Worm (Caenorhabditis elegans) whole organism, L4 larva: Measurements from ENCODE around the gene lsd-1.
A peak's percentile ranks its signal among the peaks of the same experiment; 100 is the strongest.

Source experiments
- F37D6.2 ChIP-seq: sonication (generic microtip); optimal IDR thresholded peaks from 2 replicates; lab custom pipeline; 2016; ENCODE audit warnings: mild to moderate bottlenecking, missing genetic modification characterization, missing compliant biosample characterization
- F44E2.7 ChIP-seq: fragments of 200-800 bp; sonication (Bioruptor generic); IDR thresholded peaks from 2 replicates; pipeline ENCODE4 v2.1.2; 2022; ENCODE audit warnings: missing genetic modification characterization, missing compliant biosample characterization
- F49E8.2 ChIP-seq: sonication (generic microtip); optimal IDR thresholded peaks from 2 replicates; lab custom pipeline; 2016; ENCODE audit warnings: missing compliant biosample characterization, mild to moderate bottlenecking, missing genetic modification characterization, borderline replicate concordance
- T20F7.1 ChIP-seq: fragments of 200-800 bp; sonication (Bioruptor generic); optimal IDR thresholded peaks from 2 replicates; lab custom pipeline; 2018; ENCODE audit warnings: mild to moderate bottlenecking, missing genetic modification characterization, missing compliant biosample characterization
- Y105C5A.15 ChIP-seq: fragments of 200-800 bp; sonication (Bioruptor generic); IDR thresholded peaks from 2 replicates; pipeline ENCODE4 v1.3.6; 2022; ENCODE audit warnings: missing genetic modification characterization, missing compliant biosample characterization
- Y48G9A.11 ChIP-seq: fragments of 200-800 bp; sonication (Bioruptor generic); IDR thresholded peaks from 2 replicates; pipeline ENCODE4 v1.3.6; 2022; ENCODE audit warnings: missing genetic modification reagents, missing genetic modification characterization, missing compliant biosample characterization
- aha-1 ChIP-seq: fragments of 150-350 bp; peaks from one replicate; lab custom pipeline; 2014; ENCODE audit warnings: missing biosample characterization, missing genetic modification characterization
- ama-1 ChIP-seq: fragments of 150-350 bp; optimal IDR thresholded peaks from 2 replicates; lab custom pipeline; 2014; ENCODE audit warnings: inconsistent platforms, mixed read lengths
- arid-1 ChIP-seq: fragments of 200-800 bp; sonication (Bioruptor generic); conservative IDR thresholded peaks from 2 replicates; pipeline ENCODE4 v1.3.6; 2022; ENCODE audit warnings: missing genetic modification reagents, missing genetic modification characterization, missing compliant biosample characterization
- ceh-20 ChIP-seq: fragments of 200-800 bp; sonication (Bioruptor generic); IDR thresholded peaks from 2 replicates; pipeline ENCODE4 v1.3.6; 2022; ENCODE audit warnings: missing genetic modification reagents, missing genetic modification characterization, missing compliant biosample characterization
- ceh-28 ChIP-seq: fragments of 150-350 bp; optimal IDR thresholded peaks from 2 replicates; lab custom pipeline; 2014; ENCODE audit warnings: missing biosample characterization, missing genetic modification reagents, missing genetic modification characterization
- ceh-32 ChIP-seq: sonication (generic microtip); optimal IDR thresholded peaks from 2 replicates; lab custom pipeline; 2016; ENCODE audit warnings: mild to moderate bottlenecking, missing genetic modification characterization, missing compliant biosample characterization; ENCODE audit not compliant: poor library complexity
- ceh-44 ChIP-seq: fragments of 200-800 bp; sonication (Bioruptor generic); IDR thresholded peaks from 2 replicates; pipeline ENCODE4 v1.3.6; 2022; ENCODE audit warnings: missing genetic modification reagents, missing genetic modification characterization, missing compliant biosample characterization
- ceh-62 ChIP-seq: sonication (generic microtip); optimal IDR thresholded peaks from 2 replicates; lab custom pipeline; 2017; ENCODE audit warnings: missing biosample characterization, missing genetic modification characterization
- ceh-82 ChIP-seq: sonication (generic microtip); optimal IDR thresholded peaks from 2 replicates; lab custom pipeline; 2017; ENCODE audit warnings: missing biosample characterization, missing genetic modification characterization
- ctbp-1 ChIP-seq: fragments of 200-800 bp; sonication (Bioruptor generic); IDR thresholded peaks from 2 replicates; pipeline ENCODE4 v1.3.6; 2022; ENCODE audit warnings: missing genetic modification reagents, missing genetic modification characterization, missing compliant biosample characterization
- daf-12 ChIP-seq: fragments of 150-350 bp; optimal IDR thresholded peaks from 2 replicates; lab custom pipeline; 2014; ENCODE audit warnings: missing biosample characterization, missing genetic modification reagents, missing genetic modification characterization
- daf-19 ChIP-seq: fragments of 200-800 bp; sonication (Bioruptor generic); conservative IDR thresholded peaks from 2 replicates; pipeline ENCODE4 v1.3.6; 2022; ENCODE audit warnings: missing genetic modification characterization, missing compliant biosample characterization
- dmd-6 ChIP-seq: fragments of 200-800 bp; sonication (Bioruptor generic); IDR thresholded peaks from 2 replicates; pipeline ENCODE4 v1.3.6; 2022; ENCODE audit warnings: missing genetic modification reagents, missing genetic modification characterization, missing compliant biosample characterization
- dmd-8 ChIP-seq: fragments of 200-800 bp; sonication (Bioruptor generic); IDR thresholded peaks from 2 replicates; pipeline ENCODE4 v1.3.6; 2022; ENCODE audit warnings: missing genetic modification characterization, missing compliant biosample characterization
- dpl-1 ChIP-seq: fragments of 150-350 bp; optimal IDR thresholded peaks from 2 replicates; lab custom pipeline; 2014; ENCODE audit warnings: missing biosample characterization, missing genetic modification reagents, missing genetic modification characterization
- gei-8 ChIP-seq: fragments of 200-800 bp; sonication (Bioruptor generic); optimal IDR thresholded peaks from 2 replicates; lab custom pipeline; 2018; ENCODE audit warnings: mild to moderate bottlenecking, missing genetic modification characterization, missing compliant biosample characterization
- hlh-30 ChIP-seq: sonication (generic microtip); optimal IDR thresholded peaks from 2 replicates; lab custom pipeline; 2017; ENCODE audit warnings: antibody characterized with exemption, mild to moderate bottlenecking, missing genetic modification characterization, missing compliant biosample characterization; ENCODE audit not compliant: insufficient read depth
- lim-7 ChIP-seq: fragments of 200-800 bp; sonication (Bioruptor generic); IDR thresholded peaks from 2 replicates; pipeline ENCODE4 v1.3.6; 2022; ENCODE audit warnings: missing genetic modification characterization, missing compliant biosample characterization
- lin-38 ChIP-seq: fragments of 200-800 bp; sonication (Bioruptor generic); IDR thresholded peaks from 2 replicates; pipeline ENCODE4 v1.3.6; 2022; ENCODE audit warnings: missing genetic modification reagents, missing genetic modification characterization, missing compliant biosample characterization
- lin-39 ChIP-seq: fragments of 150-350 bp; optimal IDR thresholded peaks from 2 replicates; lab custom pipeline; 2014; ENCODE audit warnings: missing biosample characterization, missing genetic modification reagents, missing genetic modification characterization
- madf-9 ChIP-seq: fragments of 200-800 bp; sonication (Bioruptor generic); conservative IDR thresholded peaks from 2 replicates; pipeline ENCODE4 v1.3.6; 2022; ENCODE audit warnings: missing genetic modification reagents, missing genetic modification characterization, missing compliant biosample characterization
- mdl-1 ChIP-seq, 2 experiments: fragments of 150-350 bp in 1 of 2; sonication (generic microtip) in 1 of 2; optimal IDR thresholded peaks; 2 replicates each; lab custom pipeline; 2014 to 2017; ENCODE audit warnings: missing biosample characterization in 2 of 2, missing genetic modification characterization in 2 of 2
- mdt-29 ChIP-seq: fragments of 200-800 bp; sonication (Bioruptor generic); IDR thresholded peaks from 2 replicates; pipeline ENCODE4 v1.3.6; 2022; ENCODE audit warnings: missing genetic modification reagents, missing genetic modification characterization, missing compliant biosample characterization
- mep-1 ChIP-seq: fragments of 150-350 bp; sonication (generic microtip); optimal IDR thresholded peaks from 3 replicates; lab custom pipeline; 2014; ENCODE audit warnings: missing biosample characterization, missing genetic modification characterization
- mxl-3 ChIP-seq: fragments of 200-800 bp; sonication (Bioruptor generic); optimal IDR thresholded peaks from 2 replicates; lab custom pipeline; 2018; ENCODE audit warnings: mild to moderate bottlenecking, missing genetic modification characterization, missing compliant biosample characterization
- nhr-11 ChIP-seq: fragments of 150-350 bp; optimal IDR thresholded peaks from 2 replicates; lab custom pipeline; 2014; ENCODE audit warnings: missing biosample characterization, missing genetic modification characterization
- nhr-237 ChIP-seq: sonication (generic microtip); optimal IDR thresholded peaks from 2 replicates; lab custom pipeline; 2017; ENCODE audit warnings: missing biosample characterization, missing genetic modification characterization
- nhr-28 ChIP-seq: fragments of 150-350 bp; optimal IDR thresholded peaks from 2 replicates; lab custom pipeline; 2014; ENCODE audit warnings: missing biosample characterization, missing genetic modification characterization
- nhr-41 ChIP-seq: fragments of 200-800 bp; sonication (Bioruptor generic); IDR thresholded peaks from 2 replicates; pipeline ENCODE4 v1.3.6; 2022; ENCODE audit warnings: missing genetic modification reagents, missing genetic modification characterization, missing compliant biosample characterization
- nhr-76 ChIP-seq: fragments of 150-350 bp; optimal IDR thresholded peaks from 2 replicates; lab custom pipeline; 2014; ENCODE audit warnings: missing biosample characterization, missing genetic modification characterization
- nhr-77 ChIP-seq: fragments of 150-350 bp; optimal IDR thresholded peaks from 2 replicates; lab custom pipeline; 2014; ENCODE audit warnings: missing biosample characterization, missing genetic modification characterization
- pha-4 ChIP-seq, 2 experiments: fragments of 150-350 bp in 1 of 2; fragments of 200-800 bp in 1 of 2; sonication (Bioruptor generic) in 1 of 2; IDR thresholded peaks in 1 of 2; optimal IDR thresholded peaks in 1 of 2; 2 replicates each; pipeline versions ENCODE4 v1.3.6 to Lab custom; 2014 to 2022; ENCODE audit warnings: missing genetic modification characterization in 2 of 2, missing genetic modification reagents in 2 of 2, missing biosample characterization in 1 of 2, missing compliant biosample characterization in 1 of 2
- pqm-1 ChIP-seq: sonication (generic microtip); optimal IDR thresholded peaks from 2 replicates; lab custom pipeline; 2017; ENCODE audit warnings: missing biosample characterization, missing genetic modification characterization
- sdz-12 ChIP-seq: fragments of 200-800 bp; sonication (Bioruptor generic); optimal IDR thresholded peaks from 2 replicates; lab custom pipeline; 2018; ENCODE audit warnings: mild to moderate bottlenecking, missing genetic modification characterization, missing compliant biosample characterization
- skn-1 ChIP-seq: fragments of 150-350 bp; optimal IDR thresholded peaks from 2 replicates; lab custom pipeline; 2014; ENCODE audit warnings: missing biosample characterization, missing genetic modification characterization
- snpc-4 ChIP-seq: fragments of 150-350 bp; optimal IDR thresholded peaks from 2 replicates; lab custom pipeline; 2014; ENCODE audit warnings: missing biosample characterization, missing genetic modification characterization
- spr-1 ChIP-seq: sonication (generic microtip); optimal IDR thresholded peaks from 2 replicates; lab custom pipeline; 2016; ENCODE audit warnings: mild to moderate bottlenecking, missing genetic modification characterization, missing compliant biosample characterization
- unc-62 ChIP-seq, 3 experiments: fragments of 150-350 bp in 1 of 3; sonication (generic microtip); optimal IDR thresholded peaks in 2 of 3; peaks in 1 of 3; 1 replicate in 1 of 3; 2 replicates in 2 of 3; lab custom pipeline; 2014 to 2017; ENCODE audit warnings: missing biosample characterization in 3 of 3, missing genetic modification characterization in 3 of 3, missing genetic modification reagents in 3 of 3, missing genotype in 1 of 3
- vab-7 ChIP-seq: fragments of 200-800 bp; sonication (Bioruptor generic); IDR thresholded peaks from 2 replicates; pipeline ENCODE4 v1.3.6; 2022; ENCODE audit warnings: missing genetic modification reagents, missing genetic modification characterization, missing compliant biosample characterization
- zag-1 ChIP-seq: fragments of 150-350 bp; optimal IDR thresholded peaks from 2 replicates; lab custom pipeline; 2014; ENCODE audit warnings: missing biosample characterization, missing genetic modification characterization
- zfp-3 ChIP-seq: fragments of 200-800 bp; sonication (Bioruptor generic); conservative IDR thresholded peaks from 2 replicates; pipeline ENCODE4 v1.3.6; 2022; ENCODE audit warnings: missing genetic modification reagents, missing genetic modification characterization, missing compliant biosample characterization
- zip-2 ChIP-seq: fragments of 150-350 bp; optimal IDR thresholded peaks from 2 replicates; lab custom pipeline; 2014; ENCODE audit warnings: missing biosample characterization, missing genetic modification characterization

Gene lsd-1

DNA sequence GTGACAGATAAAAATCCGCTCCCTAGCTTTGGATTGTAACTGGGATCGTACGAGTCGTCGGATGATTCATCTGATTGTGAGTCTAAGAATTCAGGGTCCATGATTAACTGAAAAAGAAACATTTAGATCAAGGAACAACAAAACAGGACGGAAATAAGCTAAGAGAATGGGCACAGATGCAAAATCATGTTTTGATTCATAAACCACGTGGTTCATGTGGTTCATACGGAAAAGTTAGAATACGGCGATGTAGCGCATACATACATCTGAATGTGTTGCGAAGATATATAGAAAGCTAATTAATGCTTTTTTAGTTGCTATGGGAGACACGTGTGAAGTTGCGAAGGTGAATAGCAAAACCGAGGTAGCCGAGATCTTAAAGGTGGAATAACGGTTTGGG, 6.7 kb upstream of the lsd-1 start, which contains the start of gene F55G7.3:
TSS of gene F55G7.3 (minus strand) at position 101 of the 400 bp plus-strand sequence.
- TF ChIP-seq aha-1 (tag; lab: Kevin White, UChicago) (peak; percentile 46), skn-1 (tag; lab: Kevin White, UChicago) (no peak), ceh-82 (no peak)

DNA sequence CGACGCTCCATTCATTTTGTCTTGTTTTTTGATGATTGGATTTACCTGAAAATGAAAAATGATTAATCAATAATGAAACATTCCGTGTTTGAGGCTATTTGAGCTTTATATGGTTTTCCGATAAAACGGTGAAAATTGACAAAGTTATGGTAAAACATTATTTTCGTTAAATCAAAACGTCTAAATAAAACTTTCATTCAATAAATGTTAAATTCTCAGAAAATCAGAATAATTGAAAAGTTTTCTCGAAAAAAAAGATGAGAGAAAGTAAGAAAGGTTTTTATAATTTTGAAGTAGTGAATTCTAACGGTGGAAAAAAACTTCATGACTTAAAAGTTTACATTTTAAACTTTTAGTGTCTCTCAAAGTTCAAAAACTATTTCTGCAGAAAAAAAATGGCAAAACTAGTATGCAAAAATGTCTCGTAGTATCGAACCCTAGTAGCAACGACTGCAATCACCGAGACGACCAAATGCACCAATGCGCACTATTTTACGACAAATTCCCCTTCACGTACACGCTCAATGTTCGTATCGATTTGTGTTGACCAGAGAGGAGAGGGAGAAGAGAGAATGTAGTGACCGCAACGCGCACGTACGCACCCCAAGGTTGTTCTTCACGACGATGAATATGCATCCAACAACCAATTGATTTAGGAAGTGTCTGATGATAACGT, 1.7 kb upstream of the lsd-1 start, which contains the start of gene nfya-1:
TSS of gene nfya-1 (minus strand) at position 51 of the 676 bp plus-strand sequence.
- TF ChIP-seq F44E2.7 (no peak), lim-7 (GFP tag; lab: Robert Waterston, UW) (no peak), nhr-11 (tag; lab: Kevin White, UChicago) (peak; percentile 13), ceh-82 (no peak), nhr-76 (tag; lab: Kevin White, UChicago) (no peak), hlh-30 (tag; lab: Kevin White, UChicago) (peak; percentile 67), vab-7 (GFP tag; lab: Robert Waterston, UW) (no peak), unc-62 (GFP tag; optimal IDR thresholded peaks at IDR 0.05 in 1 of 2; lab: Kevin White, UChicago) (peak in 1 of 2 experiments; percentile 85), unc-62 (tag; optimal IDR thresholded peaks at IDR 0.05; lab: Kevin White, UChicago) (no peak), ceh-32 (tag; lab: Kevin White, UChicago) (no peak), madf-9 (GFP tag; lab: Robert Waterston, UW) (0 out of 2 replicates have a peak, but pooled peaks have one; percentile 9), mdt-29 (GFP tag; lab: Robert Waterston, UW) (no peak), dmd-8 (GFP tag; lab: Robert Waterston, UW) (no peak), zfp-3 (GFP tag; lab: Robert Waterston, UW) (no peak), skn-1 (tag; lab: Kevin White, UChicago) (no peak), gei-8 (GFP tag; lab: Kevin White, UChicago) (no peak), Y105C5A.15 (no peak), F49E8.2 (tag; lab: Kevin White, UChicago) (no peak), nhr-77 (no peak), lin-39 (tag; lab: Kevin White, UChicago) (no peak), lin-38 (GFP tag; lab: Robert Waterston, UW) (no peak), T20F7.1 (GFP tag; lab: Kevin White, UChicago) (no peak), nhr-28 (tag; lab: Kevin White, UChicago) (peak; percentile 60), nhr-237 (no peak), dmd-6 (GFP tag; lab: Robert Waterston, UW) (peak; percentile 31; the same call in 1 of the 2 replicates), snpc-4 (tag; lab: Kevin White, UChicago) (no peak), arid-1 (GFP tag; lab: Robert Waterston, UW) (no peak), nhr-41 (no peak), ceh-44 (no peak), mxl-3 (GFP tag; lab: Kevin White, UChicago) (peak; percentile 35), ceh-62 (tag; lab: Kevin White, UChicago) (no peak), zip-2 (no peak), spr-1 (no peak), mdl-1 (tag; optimal IDR thresholded peaks at IDR 0.05; lab: Kevin White, UChicago) (peak in 1 of 2 experiments; percentile 70), ctbp-1 (GFP tag; lab: Robert Waterston, UW) (no peak), dpl-1 (peak; percentile 28), Y48G9A.11 (GFP tag; lab: Robert Waterston, UW) (no peak), pqm-1 (tag; lab: Kevin White, UChicago) (no peak), daf-19 (GFP tag; lab: Robert Waterston, UW) (no peak), sdz-12 (GFP tag; lab: Kevin White, UChicago) (no peak), ceh-28 (peak; percentile 62), daf-12 (tag; lab: Kevin White, UChicago) (no peak), mep-1 (tag; lab: Kevin White, UChicago) (no peak), pha-4 (GFP tag; IDR thresholded peaks at IDR 0.05; lab: Robert Waterston, UW) (no peak), pha-4 (tag; optimal IDR thresholded peaks at IDR 0.05; lab: Kevin White, UChicago) (peak; percentile 55), zag-1 (no peak), F37D6.2 (no peak), ama-1 (lab: Kevin White, UChicago) (no peak), ceh-20 (GFP tag; lab: Robert Waterston, UW) (no peak)
